Worm (Caenorhabditis elegans) whole organism, early embryonic: ENCODE data around the gene dpy-22.

Source experiments
- aly-1 ChIP-seq: sonication (generic microtip); optimal IDR thresholded peaks from 2 replicates; lab custom pipeline; 2016; ENCODE audit warnings: missing genetic modification characterization, missing compliant biosample characterization
- ama-1 ChIP-seq: fragments of 150-350 bp; optimal IDR thresholded peaks from 2 replicates; lab custom pipeline; 2014
- ceh-13 ChIP-seq: fragments of 200-800 bp; sonication (Bioruptor generic); optimal IDR thresholded peaks from 2 replicates; lab custom pipeline; 2018; ENCODE audit warnings: mild to moderate bottlenecking, missing genetic modification characterization, missing compliant biosample characterization
- flt-1 ChIP-seq: fragments of 200-800 bp; sonication (Bioruptor generic); IDR thresholded peaks from 2 replicates; pipeline ENCODE4 v1.3.6; 2022; ENCODE audit warnings: missing genetic modification characterization, missing compliant biosample characterization
- hmbx-1 ChIP-seq: sonication (generic microtip); optimal IDR thresholded peaks from 2 replicates; lab custom pipeline; 2016; ENCODE audit warnings: mild to moderate bottlenecking, missing genetic modification characterization, missing compliant biosample characterization
- hnd-1 ChIP-seq: sonication (generic microtip); optimal IDR thresholded peaks from 2 replicates; lab custom pipeline; 2016; ENCODE audit warnings: missing genetic modification characterization, missing compliant biosample characterization
- pes-1 ChIP-seq: fragments of 200-800 bp; sonication (Bioruptor generic); IDR thresholded peaks from 2 replicates; pipeline ENCODE4 v1.3.6; 2022; ENCODE audit warnings: missing genetic modification reagents, missing genetic modification characterization, missing compliant biosample characterization
- tbx-11 ChIP-seq: fragments of 200-800 bp; sonication (Bioruptor generic); IDR thresholded peaks from 2 replicates; pipeline ENCODE4 v1.3.6; 2022; ENCODE audit warnings: missing genetic modification characterization, missing compliant biosample characterization

- TF ChIP-seq ama-1 (lab: Kevin White, UChicago) (no peak), tbx-11 (GFP tag; lab: Robert Waterston, UW) (no peak), flt-1 (GFP tag; lab: Robert Waterston, UW) (no peak), hnd-1 (tag; lab: Kevin White, UChicago) (no peak), aly-1 (no peak), hmbx-1 (tag; lab: Kevin White, UChicago) (no peak), ceh-13 (GFP tag; lab: Kevin White, UChicago) (no peak), pes-1 (GFP tag; lab: Robert Waterston, UW) (no peak)
These were observed 23.5 kb downstream of the dpy-22 start, which contains the start of gene F36G3.3 for ce11 chrX:9798530-9798929.
